Worm (Caenorhabditis elegans) whole organism, midembryonic: Measurements from ENCODE around the gene skr-13.

ENCODE experiments used
- T22C8.4 ChIP-seq: fragments of 200-800 bp; sonication (Bioruptor generic); IDR thresholded peaks from 2 replicates; pipeline ENCODE4 v1.3.6; 2022; ENCODE audit warnings: missing genetic modification characterization, missing compliant biosample characterization
- cog-1 ChIP-seq: sonication (generic microtip); optimal IDR thresholded peaks from 2 replicates; lab custom pipeline; 2016; ENCODE audit warnings: missing genetic modification characterization, missing compliant biosample characterization
- flt-1 ChIP-seq: fragments of 200-800 bp; sonication (Bioruptor generic); IDR thresholded peaks from 2 replicates; pipeline ENCODE4 v1.3.6; 2022; ENCODE audit warnings: missing genetic modification characterization, missing compliant biosample characterization
- klf-2 ChIP-seq: fragments of 200-800 bp; sonication (Bioruptor generic); conservative IDR thresholded peaks from 2 replicates; pipeline ENCODE4 v1.3.6; 2022; ENCODE audit warnings: missing genetic modification reagents, missing genetic modification characterization, missing compliant biosample characterization
- med-1 ChIP-seq: sonication (generic microtip); optimal IDR thresholded peaks from 2 replicates; lab custom pipeline; 2017; ENCODE audit warnings: missing genetic modification characterization, mild to moderate bottlenecking, missing compliant biosample characterization, antibody characterized with exemption, missing genetic modification reagents; ENCODE audit not compliant: insufficient read depth
- ref-1 ChIP-seq: fragments of 200-800 bp; sonication (Bioruptor generic); conservative IDR thresholded peaks from 2 replicates; pipeline ENCODE4 v1.3.6; 2022; ENCODE audit warnings: missing genetic modification reagents, missing genetic modification characterization, missing compliant biosample characterization
- tab-1 ChIP-seq: fragments of 200-800 bp; sonication (Bioruptor generic); IDR thresholded peaks from 2 replicates; pipeline ENCODE4 v1.3.6; 2022; ENCODE audit warnings: missing genetic modification characterization, missing compliant biosample characterization
- ztf-23 ChIP-seq: fragments of 200-800 bp; sonication (Bioruptor generic); IDR thresholded peaks from 2 replicates; pipeline ENCODE4 v1.3.6; 2022; ENCODE audit warnings: missing genetic modification reagents, missing genetic modification characterization, missing compliant biosample characterization
- ztf-29 ChIP-seq: fragments of 200-800 bp; sonication (Bioruptor generic); IDR thresholded peaks from 2 replicates; pipeline ENCODE4 v1.3.6; 2022; ENCODE audit warnings: missing genetic modification reagents, missing genetic modification characterization, missing compliant biosample characterization

The skr-13 gene

ce11 chrIV:17162515-17162914, at the start of gene skr-13:
Gene skr-13, minus strand, starts transcription at chrIV:17162615.
- TF ChIP-seq med-1 (GFP tag; lab: Kevin White, UChicago) (no peak), cog-1 (no peak), flt-1 (GFP tag; lab: Robert Waterston, UW) (no peak), ztf-23 (GFP tag; lab: Robert Waterston, UW) (no peak), tab-1 (GFP tag; lab: Robert Waterston, UW) (no peak), T22C8.4 (GFP tag; lab: Robert Waterston, UW) (no peak), klf-2 (no peak)

ce11 chrIV:17210754-17211153, 48.3 kb upstream of the skr-13 start:
- TF ChIP-seq ztf-29, result no peak
- TF ChIP-seq ref-1 (GFP tag; lab: Robert Waterston, UW), result no peak
- TF ChIP-seq med-1 (GFP tag; lab: Kevin White, UChicago), result no peak
- no peak for TF ChIP-seq klf-2
- no peak for TF ChIP-seq tab-1 (GFP tag; lab: Robert Waterston, UW)
- TF ChIP-seq ztf-23 (GFP tag; lab: Robert Waterston, UW), result no peak
- no peak for TF ChIP-seq flt-1 (GFP tag; lab: Robert Waterston, UW)

- no peak for TF ChIP-seq ref-1 (GFP tag; lab: Robert Waterston, UW)
- TF ChIP-seq ztf-29, result no peak
- no peak for TF ChIP-seq T22C8.4 (GFP tag; lab: Robert Waterston, UW)
- TF ChIP-seq tab-1 (GFP tag; lab: Robert Waterston, UW), result no peak
- TF ChIP-seq med-1 (GFP tag; lab: Kevin White, UChicago), result no peak
- no peak for TF ChIP-seq klf-2
- no peak for TF ChIP-seq flt-1 (GFP tag; lab: Robert Waterston, UW)
These were observed 46.9 kb upstream of the skr-13 start for ce11 chrIV:17209309-17209708.

ce11 chrIV:17207864-17208263, 45.4 kb upstream of the skr-13 start:
- TF ChIP-seq med-1 (GFP tag; lab: Kevin White, UChicago), result no peak
- no peak for TF ChIP-seq T22C8.4 (GFP tag; lab: Robert Waterston, UW)
- no peak for TF ChIP-seq ztf-29
- TF ChIP-seq klf-2, result no peak
- no peak for TF ChIP-seq ztf-23 (GFP tag; lab: Robert Waterston, UW)
- TF ChIP-seq flt-1 (GFP tag; lab: Robert Waterston, UW), result no peak
- no peak for TF ChIP-seq cog-1
- no peak for TF ChIP-seq tab-1 (GFP tag; lab: Robert Waterston, UW)
- no peak for TF ChIP-seq ref-1 (GFP tag; lab: Robert Waterston, UW)

- TF ChIP-seq ref-1 (GFP tag; lab: Robert Waterston, UW) (no peak), flt-1 (GFP tag; lab: Robert Waterston, UW) (no peak), tab-1 (GFP tag; lab: Robert Waterston, UW) (no peak), cog-1 (no peak), med-1 (GFP tag; lab: Kevin White, UChicago) (no peak), ztf-29 (no peak), klf-2 (no peak), ztf-23 (GFP tag; lab: Robert Waterston, UW) (no peak)
These were observed 44.3 kb upstream of the skr-13 start, which contains the start of gene cnnm-1 for ce11 chrIV:17206745-17207144. Gene cnnm-1, minus strand, starts transcription at chrIV:17206845.

ce11 chrIV:17199706-17200105, 37.3 kb upstream of the skr-13 start:
- TF ChIP-seq T22C8.4 (GFP tag; lab: Robert Waterston, UW) (no peak), tab-1 (GFP tag; lab: Robert Waterston, UW) (no peak), flt-1 (GFP tag; lab: Robert Waterston, UW) (no peak), med-1 (GFP tag; lab: Kevin White, UChicago) (no peak), ref-1 (GFP tag; lab: Robert Waterston, UW) (no peak), cog-1 (no peak), ztf-23 (GFP tag; lab: Robert Waterston, UW) (no peak), klf-2 (no peak), ztf-29 (no peak)

ce11 chrIV:17193491-17193890, 31.1 kb upstream of the skr-13 start:
- no peak for TF ChIP-seq tab-1 (GFP tag; lab: Robert Waterston, UW)
- no peak for TF ChIP-seq ztf-23 (GFP tag; lab: Robert Waterston, UW)
- no peak for TF ChIP-seq ref-1 (GFP tag; lab: Robert Waterston, UW)
- TF ChIP-seq ztf-29, result no peak
- TF ChIP-seq T22C8.4 (GFP tag; lab: Robert Waterston, UW), result no peak

- TF ChIP-seq T22C8.4 (GFP tag; lab: Robert Waterston, UW), result no peak
- TF ChIP-seq tab-1 (GFP tag; lab: Robert Waterston, UW), result no peak
- no peak for TF ChIP-seq ref-1 (GFP tag; lab: Robert Waterston, UW)
- TF ChIP-seq cog-1, result no peak
- no peak for TF ChIP-seq ztf-23 (GFP tag; lab: Robert Waterston, UW)
- no peak for TF ChIP-seq med-1 (GFP tag; lab: Kevin White, UChicago)
- no peak for TF ChIP-seq klf-2
- no peak for TF ChIP-seq ztf-29
- TF ChIP-seq flt-1 (GFP tag; lab: Robert Waterston, UW), result no peak
These were observed 29.4 kb upstream of the skr-13 start, which contains the start of gene flp-17 for ce11 chrIV:17191791-17192190. Gene flp-17, minus strand, starts transcription at chrIV:17191891.

- no peak for TF ChIP-seq med-1 (GFP tag; lab: Kevin White, UChicago)
- no peak for TF ChIP-seq flt-1 (GFP tag; lab: Robert Waterston, UW)
- TF ChIP-seq ref-1 (GFP tag; lab: Robert Waterston, UW), result no peak
- TF ChIP-seq klf-2, result no peak
- no peak for TF ChIP-seq cog-1
- no peak for TF ChIP-seq ztf-23 (GFP tag; lab: Robert Waterston, UW)
- no peak for TF ChIP-seq ztf-29
- TF ChIP-seq tab-1 (GFP tag; lab: Robert Waterston, UW), result no peak
- TF ChIP-seq T22C8.4 (GFP tag; lab: Robert Waterston, UW), result no peak
These were observed 26.8 kb upstream of the skr-13 start for ce11 chrIV:17189193-17189592.

- TF ChIP-seq klf-2 (no peak), flt-1 (GFP tag; lab: Robert Waterston, UW) (no peak), ztf-29 (no peak), ref-1 (GFP tag; lab: Robert Waterston, UW) (no peak), ztf-23 (GFP tag; lab: Robert Waterston, UW) (no peak), med-1 (GFP tag; lab: Kevin White, UChicago) (no peak), cog-1 (no peak), T22C8.4 (GFP tag; lab: Robert Waterston, UW) (no peak), tab-1 (GFP tag; lab: Robert Waterston, UW) (no peak)
These were observed 21.2 kb upstream of the skr-13 start, which contains the start of gene col-138 for ce11 chrIV:17183629-17184028. Gene col-138, minus strand, starts transcription at chrIV:17183729.
